Worm (Caenorhabditis elegans): Measurements from ENCODE around the gene F12A10.8.

DNA sequence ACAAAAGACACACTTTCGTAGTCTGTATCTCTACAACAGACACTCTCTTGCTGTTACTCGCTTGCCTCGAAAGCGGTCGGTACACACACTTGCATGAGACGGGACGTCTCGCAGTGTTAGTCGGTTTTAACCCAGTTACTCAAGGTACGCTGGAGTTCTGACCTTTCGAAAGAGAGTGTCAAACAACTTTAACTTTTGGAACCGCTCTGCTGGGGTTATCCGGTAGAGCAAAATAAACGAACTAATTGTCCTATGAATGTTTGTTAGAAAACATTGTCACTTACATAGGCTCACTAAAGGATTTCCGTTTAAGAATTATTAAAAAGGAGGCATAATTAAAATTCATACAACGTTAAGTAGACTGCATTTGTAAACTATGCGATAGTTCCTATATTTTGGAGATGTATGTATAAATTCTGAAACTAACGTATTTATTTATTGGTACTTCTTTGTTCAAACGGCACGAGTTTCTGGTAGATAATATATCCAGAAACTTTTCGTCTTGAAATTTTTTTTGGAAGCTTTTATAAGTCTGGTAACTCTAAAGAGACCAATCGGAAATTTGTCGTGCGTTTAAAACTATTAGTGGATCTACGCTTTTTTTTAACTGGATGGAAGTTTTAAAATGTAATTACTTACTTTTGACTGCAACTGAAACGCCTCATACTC, 42.7 kb upstream of the F12A10.8 start:
- peak; percentile 69 for TF ChIP-seq nhr-28 (tag; optimal IDR thresholded peaks at IDR 0.05)
- TF ChIP-seq ama-1 (optimal IDR thresholded peaks at IDR 0.05), result peak; percentile 100
- TF ChIP-seq lsy-2 (tag; optimal IDR thresholded peaks at IDR 0.05), result peak; percentile 96
- TF ChIP-seq sup-37 (GFP tag; optimal IDR thresholded peaks at IDR 0.05), result peak; percentile 98
- TF ChIP-seq aly-2 (tag; optimal IDR thresholded peaks at IDR 0.05), result peak; percentile 99
- peak; percentile 98 for TF ChIP-seq unc-130 (tag; optimal IDR thresholded peaks at IDR 0.05)
- peak; percentile 96 for TF ChIP-seq lin-39 (tag; optimal IDR thresholded peaks at IDR 0.05)
- TF ChIP-seq nhr-76 (tag; optimal IDR thresholded peaks at IDR 0.05), result peak; percentile 98
- peak; percentile 100 for TF ChIP-seq elt-2 (tag; optimal IDR thresholded peaks at IDR 0.05)
- TF ChIP-seq blmp-1 (tag; optimal IDR thresholded peaks at IDR 0.05), result peak; percentile 81
